Fruit fly (Drosophila melanogaster) whole organism, embryonic: ENCODE results near the gene Gclm.

ENCODE experiments used
- CG10267 ChIP-seq: fragments of 200-800 bp; sonication (Bioruptor generic); optimal IDR thresholded peaks from 2 replicates; lab custom pipeline; 2018; ENCODE audit warnings: missing biosample characterization, mild to moderate bottlenecking, missing genetic modification characterization, moderate library complexity
- CG11560 ChIP-seq: fragments of 200-800 bp; sonication (Bioruptor generic); IDR thresholded peaks from 3 replicates; pipeline ENCODE4 v1.3.6; 2022; ENCODE audit warnings: missing biosample characterization, missing genetic modification characterization
- CG11695 ChIP-seq: fragments of 200-800 bp; sonication (Bioruptor generic); IDR thresholded peaks from 3 replicates; pipeline ENCODE4 v1.3.6; 2022; ENCODE audit warnings: missing biosample characterization, missing genetic modification characterization
- CG1233 ChIP-seq: fragments of 200-800 bp; sonication (Bioruptor generic); optimal IDR thresholded peaks from 4 replicates; lab custom pipeline; 2018; ENCODE audit warnings: missing biosample characterization, mild to moderate bottlenecking, missing genetic modification characterization
- CG12769 ChIP-seq: fragments of 200-800 bp; sonication (Bioruptor generic); optimal IDR thresholded peaks from 2 replicates; lab custom pipeline; 2019; ENCODE audit warnings: missing biosample characterization, mild to moderate bottlenecking, missing genetic modification characterization, moderate library complexity
- CG12942 ChIP-seq: fragments of 200-800 bp; sonication (Bioruptor generic); optimal IDR thresholded peaks from 3 replicates; lab custom pipeline; 2016; ENCODE audit warnings: missing biosample characterization, missing genetic modification characterization
- CG14965 ChIP-seq: fragments of 200-800 bp; sonication (Bioruptor generic); optimal IDR thresholded peaks from 2 replicates; lab custom pipeline; 2016; ENCODE audit warnings: missing biosample characterization, missing genetic modification characterization, borderline replicate concordance
- CG1602 ChIP-seq: fragments of 200-800 bp; sonication (Bioruptor generic); optimal IDR thresholded peaks from 3 replicates; lab custom pipeline; 2016; ENCODE audit warnings: missing biosample characterization, missing genetic modification characterization
- CG2202 ChIP-seq: fragments of 200-800 bp; sonication (Bioruptor generic); optimal IDR thresholded peaks from 2 replicates; lab custom pipeline; 2018; ENCODE audit warnings: missing biosample characterization, mild to moderate bottlenecking, missing genetic modification characterization
- CG2889 ChIP-seq: fragments of 200-800 bp; sonication (Bioruptor generic); IDR thresholded peaks from 3 replicates; pipeline ENCODE4 v1.3.6; 2022; ENCODE audit warnings: missing biosample characterization, missing genetic modification characterization
- CG31224 ChIP-seq: fragments of 200-800 bp; sonication (Bioruptor generic); IDR thresholded peaks from 2 replicates; pipeline ENCODE4 v1.3.6; 2022; ENCODE audit warnings: missing biosample characterization, missing genetic modification characterization
- CG3407 ChIP-seq: fragments of 200-800 bp; sonication (Bioruptor generic); optimal IDR thresholded peaks from 2 replicates; lab custom pipeline; 2018; ENCODE audit warnings: missing biosample characterization, mild to moderate bottlenecking, missing genetic modification characterization
- CG7556 ChIP-seq: fragments of 200-800 bp; sonication (Bioruptor generic); optimal IDR thresholded peaks from 2 replicates; lab custom pipeline; 2017; ENCODE audit warnings: missing biosample characterization, mild to moderate bottlenecking, missing genetic modification characterization
- CG7963 ChIP-seq: fragments of 200-800 bp; sonication (Bioruptor generic); IDR thresholded peaks from 3 replicates; pipeline ENCODE4 v1.3.6; 2022; ENCODE audit warnings: missing biosample characterization, missing genetic modification characterization; ENCODE audit not compliant: partially characterized antibody
- CG8478 ChIP-seq: fragments of >200 bp; optimal IDR thresholded peaks from 2 replicates; lab custom pipeline; 2018
- CG9609 ChIP-seq: fragments of 200-800 bp; sonication (Bioruptor generic); optimal IDR thresholded peaks from 3 replicates; lab custom pipeline; 2016; ENCODE audit warnings: missing biosample characterization, missing genetic modification characterization
- D19A ChIP-seq: fragments of 200-800 bp; optimal IDR thresholded peaks from 3 replicates; lab custom pipeline; 2019; ENCODE audit warnings: missing biosample characterization, mild to moderate bottlenecking, missing genetic modification characterization, moderate library complexity
- Dbx ChIP-seq: fragments of 200-800 bp; sonication (Bioruptor generic); IDR thresholded peaks from 3 replicates; pipeline ENCODE4 v1.3.6; 2022; ENCODE audit warnings: missing biosample characterization, missing genetic modification characterization
- HLH3B ChIP-seq: fragments of 200-800 bp; sonication (Bioruptor generic); IDR thresholded peaks from 2 replicates; pipeline ENCODE4 v1.3.6; 2022; ENCODE audit warnings: missing biosample characterization, missing genetic modification characterization
- Kr ChIP-seq: fragments of 200-800 bp; sonication (Bioruptor generic); optimal IDR thresholded peaks from 2 replicates; lab custom pipeline; 2017; ENCODE audit warnings: missing biosample characterization, mild to moderate bottlenecking, missing genetic modification characterization
- Max ChIP-seq: fragments of 200-800 bp; sonication (Bioruptor generic); optimal IDR thresholded peaks from 2 replicates; lab custom pipeline; 2016; ENCODE audit warnings: missing biosample characterization, mild to moderate bottlenecking, missing genetic modification characterization
- NFAT ChIP-seq: fragments of 200-800 bp; sonication (Bioruptor generic); IDR thresholded peaks from 2 replicates; pipeline ENCODE4 v1.3.6; 2022; ENCODE audit warnings: missing biosample characterization, missing genetic modification characterization
- Opbp ChIP-seq: fragments of 200-800 bp; sonication (Bioruptor generic); IDR thresholded peaks from 3 replicates; pipeline ENCODE4 v1.3.6; 2022; ENCODE audit warnings: missing biosample characterization, missing genetic modification characterization; ENCODE audit not compliant: partially characterized antibody
- Poxn ChIP-seq: fragments of 200-800 bp; sonication (Bioruptor generic); IDR thresholded peaks from 2 replicates; pipeline ENCODE4 v1.3.6; 2022; ENCODE audit warnings: missing biosample characterization, missing genetic modification characterization
- Sox100B ChIP-seq: fragments of 200-800 bp; sonication (Bioruptor generic); optimal IDR thresholded peaks from 3 replicates; lab custom pipeline; 2018; ENCODE audit warnings: missing biosample characterization, mild to moderate bottlenecking, missing genetic modification characterization
- Taf1 ChIP-seq: fragments of 200-800 bp; sonication (Bioruptor generic); IDR thresholded peaks from 2 replicates; pipeline ENCODE4 v1.3.6; 2022; ENCODE audit warnings: missing biosample characterization, missing genetic modification characterization
- Xrp1 ChIP-seq: fragments of 200-800 bp; sonication (Bioruptor generic); IDR thresholded peaks from 2 replicates; pipeline ENCODE4 v1.3.6; 2022; ENCODE audit warnings: missing biosample characterization, missing genetic modification characterization
- aop ChIP-seq: fragments of 200-800 bp; sonication (Bioruptor generic); IDR thresholded peaks from 2 replicates; pipeline ENCODE4 v1.3.6; 2022; ENCODE audit warnings: missing biosample characterization, missing genetic modification characterization
- ash1 ChIP-seq: fragments of 200-800 bp; sonication (Bioruptor generic); optimal IDR thresholded peaks from 2 replicates; lab custom pipeline; 2018; ENCODE audit warnings: missing biosample characterization, mild to moderate bottlenecking, missing genetic modification characterization
- ato ChIP-seq: fragments of 200-800 bp; sonication (Bioruptor generic); IDR thresholded peaks from 2 replicates; pipeline ENCODE4 v1.3.6; 2022; ENCODE audit warnings: missing biosample characterization, missing genetic modification characterization; ENCODE audit not compliant: partially characterized antibody
- bab2 ChIP-seq: fragments of 200-800 bp; sonication (Bioruptor generic); optimal IDR thresholded peaks from 2 replicates; lab custom pipeline; 2016; ENCODE audit warnings: missing biosample characterization, missing genetic modification characterization
- bigmax ChIP-seq: fragments of 200-800 bp; sonication (Bioruptor generic); optimal IDR thresholded peaks from 2 replicates; lab custom pipeline; 2018; ENCODE audit warnings: missing biosample characterization, mild to moderate bottlenecking, missing genetic modification characterization
- chif ChIP-seq, 2 experiments: fragments of 200-800 bp; sonication (Bioruptor generic); optimal IDR thresholded peaks; 3 replicates each; lab custom pipeline; 2016; ENCODE audit warnings: missing biosample characterization in 2 of 2, missing genetic modification characterization in 2 of 2
- dan ChIP-seq: fragments of 200-800 bp; sonication (Bioruptor generic); IDR thresholded peaks from 2 replicates; pipeline ENCODE4 v1.3.6; 2022; ENCODE audit warnings: missing biosample characterization, missing genetic modification characterization
- dmrt11E ChIP-seq: fragments of 200-800 bp; sonication (Bioruptor generic); optimal IDR thresholded peaks from 3 replicates; lab custom pipeline; 2018; ENCODE audit warnings: missing biosample characterization, mild to moderate bottlenecking, missing genetic modification characterization, moderate library complexity
- exex ChIP-seq: fragments of 200-800 bp; sonication (Bioruptor generic); optimal IDR thresholded peaks from 4 replicates; lab custom pipeline; 2018; ENCODE audit warnings: missing biosample characterization, mild to moderate bottlenecking, missing genetic modification characterization, moderate library complexity
- fu2 ChIP-seq: fragments of 200-800 bp; sonication (Bioruptor generic); optimal IDR thresholded peaks from 2 replicates; lab custom pipeline; 2016; ENCODE audit warnings: missing biosample characterization, missing genetic modification characterization
- gem ChIP-seq: fragments of 200-800 bp; sonication (Bioruptor generic); optimal IDR thresholded peaks from 2 replicates; lab custom pipeline; 2019; ENCODE audit warnings: missing biosample characterization, mild to moderate bottlenecking, missing genetic modification characterization, moderate library complexity
- grn ChIP-seq: fragments of 200-800 bp; sonication (Bioruptor generic); optimal IDR thresholded peaks from 3 replicates; lab custom pipeline; 2017; ENCODE audit warnings: missing biosample characterization, missing genetic modification characterization
- gro ChIP-seq: fragments of 200-800 bp; sonication (Bioruptor generic); optimal IDR thresholded peaks from 2 replicates; lab custom pipeline; 2016; ENCODE audit warnings: missing biosample characterization, missing genetic modification characterization
- lov ChIP-seq, 2 experiments: fragments of 200-800 bp in 1 of 2; fragments of >200 bp in 1 of 2; sonication (Bioruptor generic) in 1 of 2; IDR thresholded peaks in 1 of 2; optimal IDR thresholded peaks in 1 of 2; 2 replicates in 1 of 2; 3 replicates in 1 of 2; pipeline versions ENCODE4 v1.3.6 to Lab custom; 2017 to 2022; ENCODE audit warnings: missing biosample characterization in 1 of 2, missing genetic modification characterization in 1 of 2
- pros ChIP-seq: fragments of 200-800 bp; sonication (Bioruptor generic); optimal IDR thresholded peaks from 3 replicates; lab custom pipeline; 2019; ENCODE audit warnings: missing biosample characterization, mild to moderate bottlenecking, missing genetic modification characterization, moderate library complexity
- sisA ChIP-seq: fragments of 200-800 bp; sonication (Bioruptor generic); IDR thresholded peaks from 2 replicates; pipeline ENCODE4 v1.3.6; 2022; ENCODE audit warnings: missing biosample characterization, missing genetic modification characterization
- sqz ChIP-seq: fragments of 200-800 bp; sonication (Bioruptor generic); optimal IDR thresholded peaks from 3 replicates; lab custom pipeline; 2018; ENCODE audit warnings: missing biosample characterization, mild to moderate bottlenecking, missing genetic modification characterization
- ssp ChIP-seq: fragments of 200-800 bp; sonication (Bioruptor generic); IDR thresholded peaks from 2 replicates; pipeline ENCODE4 v1.3.6; 2022; ENCODE audit warnings: missing biosample characterization, missing genetic modification characterization
- tna ChIP-seq: fragments of 200-800 bp; sonication (Bioruptor generic); IDR thresholded peaks from 2 replicates; pipeline ENCODE4 v1.3.6; 2022; ENCODE audit warnings: missing biosample characterization, missing genetic modification characterization; ENCODE audit not compliant: partially characterized antibody
- toy ChIP-seq: fragments of 200-800 bp; sonication (Bioruptor generic); IDR thresholded peaks from 2 replicates; pipeline ENCODE4 v1.3.6; 2022; ENCODE audit warnings: missing biosample characterization, missing genetic modification characterization
- trh ChIP-seq: fragments of 200-800 bp; sonication (Bioruptor generic); optimal IDR thresholded peaks from 2 replicates; lab custom pipeline; 2016; ENCODE audit warnings: missing biosample characterization, missing genetic modification characterization
- usp ChIP-seq: fragments of >200 bp; optimal IDR thresholded peaks from 2 replicates; lab custom pipeline; 2017; ENCODE audit warnings: missing biosample characterization, missing genetic modification characterization
- vnd ChIP-seq: fragments of 200-800 bp; sonication (Bioruptor generic); IDR thresholded peaks from 3 replicates; pipeline ENCODE4 v1.3.6; 2022; ENCODE audit warnings: missing biosample characterization, missing genetic modification characterization; ENCODE audit not compliant: partially characterized antibody
- vvl ChIP-seq: fragments of 200-800 bp; sonication (Bioruptor generic); IDR thresholded peaks from 2 replicates; pipeline ENCODE4 v1.3.6; 2022; ENCODE audit warnings: missing biosample characterization, missing genetic modification characterization

The Gclm gene

dm6 chr3R:22673528-22673959 is 12.8 kb downstream of the Gclm start (continued):
- TF ChIP-seq CG12769 (tag; lab: Kevin White, UChicago) (peak; percentile 39), dan (GFP tag; lab: Robert Waterston, UW) (peak; percentile 71), NFAT (no peak), Opbp (GFP tag; lab: Robert Waterston, UW) (no peak), CG31224 (no peak), CG11560 (tag; lab: Robert Waterston, UW) (0 out of 3 replicates have a peak, but pooled peaks have one; percentile 18), vvl (GFP tag; lab: Robert Waterston, UW) (peak; percentile 63), exex (tag; lab: Kevin White, UChicago) (peak; percentile 94), bigmax (no peak), gem (tag; lab: Kevin White, UChicago) (peak; percentile 85), fu2 (GFP tag; lab: Kevin White, UChicago) (peak; percentile 39), CG12942 (GFP tag; lab: Kevin White, UChicago) (peak; percentile 54), Kr (no peak), bab2 (GFP tag; lab: Kevin White, UChicago) (peak; percentile 73), Xrp1 (GFP tag; lab: Robert Waterston, UW) (peak; percentile 81), CG11695 (GFP tag; lab: Robert Waterston, UW) (peak; percentile 62; the same call in 2 of the 3 replicates), CG7963 (GFP tag; lab: Robert Waterston, UW) (no peak), Poxn (no peak), Dbx (GFP tag; lab: Robert Waterston, UW) (no peak), grn (GFP tag; lab: Kevin White, UChicago) (peak; percentile 48), pros (GFP tag; lab: Kevin White, UChicago) (no peak), usp (no peak), CG14965 (GFP tag; lab: Kevin White, UChicago) (no peak), CG2202 (peak; percentile 81), CG1233 (GFP tag; lab: Kevin White, UChicago) (peak; percentile 73), CG2889 (GFP tag; lab: Robert Waterston, UW) (no peak), gro (peak; percentile 35), HLH3B (GFP tag; lab: Robert Waterston, UW) (peak; percentile 31; the same call in 1 of the 2 replicates), CG8478 (lab: Kevin White, UChicago) (no peak), trh (GFP tag; lab: Kevin White, UChicago) (no peak), tna (GFP tag; lab: Robert Waterston, UW) (no peak), D19A (tag; lab: Kevin White, UChicago) (peak; percentile 74), aop (GFP tag; lab: Robert Waterston, UW) (no peak), CG7556 (GFP tag; lab: Kevin White, UChicago) (peak; percentile 85), sisA (GFP tag; lab: Robert Waterston, UW) (no peak), dmrt11E (tag; lab: Kevin White, UChicago) (peak; percentile 95), CG10267 (tag; lab: Kevin White, UChicago) (peak; percentile 86), ash1 (no peak), ato (GFP tag; lab: Robert Waterston, UW) (no peak), vnd (GFP tag; lab: Robert Waterston, UW) (no peak), CG9609 (GFP tag; lab: Kevin White, UChicago) (peak; percentile 65), Max (GFP tag; lab: Kevin White, UChicago) (peak; percentile 62), CG3407 (peak; percentile 69), chif (GFP tag; optimal IDR thresholded peaks at IDR 0.05; lab: Kevin White, UChicago) (peak; percentile 73 to 89), toy (GFP tag; lab: Robert Waterston, UW) (no peak), ssp (GFP tag; lab: Robert Waterston, UW) (0 out of 2 replicates have a peak, but pooled peaks have one; percentile 16), lov (optimal IDR thresholded peaks at IDR 0.05; lab: Kevin White, UChicago) (no peak), lov (GFP tag; IDR thresholded peaks at IDR 0.05; lab: Robert Waterston, UW) (no peak), Sox100B (peak; percentile 62), Taf1 (0 out of 2 replicates have a peak, but pooled peaks have one; percentile 12), CG1602 (peak; percentile 74), sqz (GFP tag; lab: Kevin White, UChicago) (peak; percentile 60)
